Worm (Caenorhabditis elegans) whole organism, L3 larva: ENCODE data around the gene ugt-36.

ENCODE experiments used
- R02D3.7 ChIP-seq: fragments of 150-350 bp; optimal IDR thresholded peaks from 2 replicates; lab custom pipeline; 2014; ENCODE audit warnings: missing biosample characterization, missing genetic modification characterization
- ama-1 ChIP-seq: fragments of 150-350 bp; optimal IDR thresholded peaks from 2 replicates; lab custom pipeline; 2018
- elt-1 ChIP-seq: fragments of 150-350 bp; optimal IDR thresholded peaks from 2 replicates; lab custom pipeline; 2014; ENCODE audit warnings: missing biosample characterization, missing genetic modification characterization
- lin-15B ChIP-seq: fragments of 150-350 bp; optimal IDR thresholded peaks from 2 replicates; lab custom pipeline; 2014; ENCODE audit warnings: missing biosample characterization, missing genetic modification characterization
- nfya-1 ChIP-seq: sonication (generic microtip); optimal IDR thresholded peaks from 2 replicates; lab custom pipeline; 2017; ENCODE audit warnings: missing genetic modification characterization, mild to moderate bottlenecking, missing compliant biosample characterization, antibody characterized with exemption, moderate library complexity; ENCODE audit not compliant: insufficient read depth
- nhr-23 ChIP-seq: fragments of 150-350 bp; optimal IDR thresholded peaks from 2 replicates; lab custom pipeline; 2014; ENCODE audit warnings: missing biosample characterization, missing genetic modification reagents, missing genetic modification characterization
- pqm-1 ChIP-seq: fragments of 150-350 bp; optimal IDR thresholded peaks from 2 replicates; lab custom pipeline; 2017; ENCODE audit warnings: missing biosample characterization, missing genetic modification characterization, inconsistent platforms
- skn-1 ChIP-seq: fragments of 150-350 bp; optimal IDR thresholded peaks from 2 replicates; lab custom pipeline; 2014; ENCODE audit warnings: missing biosample characterization, missing genetic modification characterization

DNA sequence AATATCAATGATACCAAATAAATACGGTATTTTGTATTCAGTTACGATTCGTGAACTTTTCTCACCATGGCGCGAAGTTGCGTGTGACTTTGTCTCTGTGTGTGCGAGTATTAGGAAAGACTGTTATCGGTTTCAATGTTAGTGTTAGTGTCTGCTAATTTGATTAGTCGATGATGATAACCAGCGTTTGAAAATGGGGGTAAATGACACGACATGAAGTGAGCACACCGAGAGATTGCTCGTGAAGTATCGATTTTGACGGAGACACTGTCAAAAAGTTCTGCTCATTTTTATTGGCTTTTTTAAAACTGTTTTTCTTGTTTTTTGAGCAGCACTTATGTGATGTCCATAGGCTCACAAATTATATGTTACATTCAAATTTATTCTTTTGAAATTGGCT lies 31.6 kb downstream of the ugt-36 start:
- TF ChIP-seq ama-1 (lab: Kevin White, UChicago) (peak; percentile 91), skn-1 (tag; lab: Kevin White, UChicago) (peak; percentile 18), elt-1 (tag; lab: Kevin White, UChicago) (no peak), pqm-1 (tag; lab: Kevin White, UChicago) (peak; percentile 58), lin-15B (tag; lab: Kevin White, UChicago) (no peak), nhr-23 (tag; lab: Kevin White, UChicago) (peak; percentile 5), nfya-1 (tag; lab: Kevin White, UChicago) (no peak), R02D3.7 (tag; lab: Kevin White, UChicago) (no peak)
